Fruit fly (Drosophila melanogaster) whole organism, embryonic: Measurements from ENCODE around the gene Lrpprc2.

Experiments used
- B-H2 ChIP-seq: fragments of 200-800 bp; sonication (Bioruptor generic); optimal IDR thresholded peaks from 2 replicates; lab custom pipeline; 2018; ENCODE audit warnings: missing biosample characterization, mild to moderate bottlenecking, missing genetic modification characterization
- CG10321 ChIP-seq: fragments of 200-800 bp; sonication (Bioruptor generic); IDR thresholded peaks from 2 replicates; pipeline ENCODE4 v1.3.6; 2022; ENCODE audit warnings: missing biosample characterization, missing genetic modification characterization
- CG10959 ChIP-seq: fragments of 200-800 bp; sonication (Bioruptor generic); IDR thresholded peaks from 2 replicates; pipeline ENCODE4 v1.3.6; 2022; ENCODE audit warnings: missing biosample characterization, missing genetic modification characterization
- CG11085 ChIP-seq: fragments of 200-800 bp; sonication (Bioruptor generic); IDR thresholded peaks from 2 replicates; pipeline ENCODE4 v1.3.6; 2022; ENCODE audit warnings: missing biosample characterization, missing genetic modification characterization
- CG11247 ChIP-seq: fragments of 200-800 bp; sonication (Bioruptor generic); IDR thresholded peaks from 2 replicates; pipeline ENCODE4 v1.3.6; 2022; ENCODE audit warnings: missing biosample characterization, missing genetic modification characterization
- CG11723 ChIP-seq: fragments of 200-800 bp; sonication (Bioruptor generic); optimal IDR thresholded peaks from 2 replicates; lab custom pipeline; 2017; ENCODE audit warnings: missing biosample characterization, mild to moderate bottlenecking, missing genetic modification characterization
- CG13296 ChIP-seq: fragments of 200-800 bp; sonication (Bioruptor generic); optimal IDR thresholded peaks from 3 replicates; lab custom pipeline; 2018; ENCODE audit warnings: missing biosample characterization, mild to moderate bottlenecking, missing genetic modification characterization
- CG14050 ChIP-seq: fragments of 200-800 bp; sonication (Bioruptor generic); IDR thresholded peaks from 3 replicates; pipeline ENCODE4 v1.3.6; 2022; ENCODE audit warnings: missing biosample characterization, missing genetic modification characterization
- CG14441 ChIP-seq: fragments of 200-800 bp; sonication (Bioruptor generic); IDR thresholded peaks from 2 replicates; pipeline ENCODE4 v1.3.6; 2022; ENCODE audit warnings: missing biosample characterization, missing genetic modification characterization
- CG17359 ChIP-seq: fragments of 200-800 bp; sonication (Bioruptor generic); optimal IDR thresholded peaks from 3 replicates; lab custom pipeline; 2018; ENCODE audit warnings: missing biosample characterization, mild to moderate bottlenecking, missing genetic modification characterization, moderate library complexity
- CG17802 ChIP-seq: fragments of 200-800 bp; sonication (Bioruptor generic); optimal IDR thresholded peaks from 2 replicates; lab custom pipeline; 2018; ENCODE audit warnings: missing biosample characterization, mild to moderate bottlenecking, missing genetic modification characterization, moderate library complexity
- CG2199 ChIP-seq: fragments of 200-800 bp; sonication (Bioruptor generic); IDR thresholded peaks from 3 replicates; pipeline ENCODE4 v1.3.6; 2022; ENCODE audit warnings: missing biosample characterization, missing genetic modification characterization
- CG33557 ChIP-seq: fragments of 200-800 bp; sonication (Bioruptor generic); optimal IDR thresholded peaks from 2 replicates; lab custom pipeline; 2019; ENCODE audit warnings: missing biosample characterization, mild to moderate bottlenecking, missing genetic modification characterization, moderate library complexity
- CG4404 ChIP-seq: fragments of 200-800 bp; sonication (Bioruptor generic); IDR thresholded peaks from 2 replicates; pipeline ENCODE4 v1.3.6; 2022; ENCODE audit warnings: missing biosample characterization, missing genetic modification characterization
- CG7271 ChIP-seq: fragments of 200-800 bp; sonication (Bioruptor generic); optimal IDR thresholded peaks from 2 replicates; lab custom pipeline; 2018; ENCODE audit warnings: missing biosample characterization, mild to moderate bottlenecking, missing genetic modification characterization, moderate library complexity
- CG9797 ChIP-seq: fragments of 200-800 bp; sonication (Bioruptor generic); optimal IDR thresholded peaks from 3 replicates; lab custom pipeline; 2018; ENCODE audit warnings: missing biosample characterization, mild to moderate bottlenecking, missing genetic modification characterization
- CTCF ChIP-seq: fragments of 200-800 bp; sonication (Bioruptor generic); optimal IDR thresholded peaks from 2 replicates; lab custom pipeline; 2017; ENCODE audit warnings: missing biosample characterization, mild to moderate bottlenecking, missing genetic modification characterization, moderate library complexity
- D19A ChIP-seq: fragments of 200-800 bp; optimal IDR thresholded peaks from 3 replicates; lab custom pipeline; 2019; ENCODE audit warnings: missing biosample characterization, mild to moderate bottlenecking, missing genetic modification characterization, moderate library complexity
- D19B ChIP-seq: fragments of 200-800 bp; sonication (Bioruptor generic); optimal IDR thresholded peaks from 2 replicates; lab custom pipeline; 2017; ENCODE audit warnings: missing biosample characterization, mild to moderate bottlenecking, missing genetic modification characterization
- Hmx ChIP-seq: fragments of 200-800 bp; sonication (Bioruptor generic); optimal IDR thresholded peaks from 2 replicates; lab custom pipeline; 2016; ENCODE audit warnings: missing biosample characterization, missing genetic modification characterization
- Hr3 ChIP-seq: fragments of 200-800 bp; sonication (Bioruptor generic); optimal IDR thresholded peaks from 3 replicates; lab custom pipeline; 2016; ENCODE audit warnings: missing biosample characterization, missing genetic modification characterization
- Lhr ChIP-seq: fragments of 200-800 bp; sonication (Bioruptor generic); optimal IDR thresholded peaks from 3 replicates; lab custom pipeline; 2017; ENCODE audit warnings: mild to moderate bottlenecking, missing biosample characterization, missing genetic modification reagents, missing genetic modification characterization
- Lim3 ChIP-seq: fragments of 200-800 bp; sonication (Bioruptor generic); IDR thresholded peaks from 2 replicates; pipeline ENCODE4 v1.3.6; 2022; ENCODE audit warnings: missing biosample characterization, missing genetic modification characterization
- MESR4 ChIP-seq: fragments of 200-800 bp; sonication (Bioruptor generic); optimal IDR thresholded peaks from 2 replicates; lab custom pipeline; 2018; ENCODE audit warnings: missing biosample characterization, mild to moderate bottlenecking, missing genetic modification characterization, moderate library complexity
- Mes4 ChIP-seq: fragments of 200-800 bp; sonication (Bioruptor generic); optimal IDR thresholded peaks from 2 replicates; lab custom pipeline; 2016; ENCODE audit warnings: missing biosample characterization, missing genetic modification characterization
- Neu2 ChIP-seq: fragments of 200-800 bp; sonication (Bioruptor generic); optimal IDR thresholded peaks from 3 replicates; lab custom pipeline; 2016; ENCODE audit warnings: missing biosample characterization, missing genetic modification characterization, borderline replicate concordance
- Nf-YA ChIP-seq: fragments of 200-800 bp; sonication (Bioruptor generic); IDR thresholded peaks from 2 replicates; pipeline ENCODE4 v1.3.6; 2022; ENCODE audit warnings: missing biosample characterization, missing genetic modification characterization
- Nf-YB ChIP-seq: fragments of 200-800 bp; sonication (Bioruptor generic); optimal IDR thresholded peaks from 3 replicates; lab custom pipeline; 2019; ENCODE audit warnings: missing biosample characterization, mild to moderate bottlenecking, missing genetic modification characterization, moderate library complexity
- PHDP ChIP-seq: fragments of 200-800 bp; sonication (Bioruptor generic); optimal IDR thresholded peaks from 3 replicates; lab custom pipeline; 2018; ENCODE audit warnings: missing biosample characterization, mild to moderate bottlenecking, missing genetic modification characterization, moderate library complexity
- TFAM ChIP-seq: fragments of 200-800 bp; sonication (Bioruptor generic); optimal IDR thresholded peaks from 2 replicates; lab custom pipeline; 2017; ENCODE audit warnings: missing biosample characterization, missing genetic modification characterization, inconsistent platforms
- abd-A ChIP-seq: fragments of 200-800 bp; sonication (Bioruptor generic); optimal IDR thresholded peaks from 3 replicates; lab custom pipeline; 2019; ENCODE audit warnings: missing biosample characterization, mild to moderate bottlenecking, missing genetic modification characterization, moderate library complexity
- az2 ChIP-seq: fragments of 200-800 bp; sonication (Bioruptor generic); optimal IDR thresholded peaks from 3 replicates; lab custom pipeline; 2016; ENCODE audit warnings: missing biosample characterization, missing genetic modification characterization
- chif ChIP-seq, 2 experiments: fragments of 200-800 bp; sonication (Bioruptor generic); optimal IDR thresholded peaks; 3 replicates each; lab custom pipeline; 2016; ENCODE audit warnings: missing biosample characterization in 2 of 2, missing genetic modification characterization in 2 of 2
- danr ChIP-seq: fragments of 200-800 bp; sonication (Bioruptor generic); IDR thresholded peaks from 2 replicates; pipeline ENCODE4 v1.3.6; 2022; ENCODE audit warnings: missing biosample characterization, missing genetic modification characterization
- disco-r ChIP-seq: fragments of 200-800 bp; sonication (Bioruptor generic); optimal IDR thresholded peaks from 2 replicates; lab custom pipeline; 2016; ENCODE audit warnings: missing biosample characterization, missing genetic modification characterization
- dm ChIP-seq: fragments of 200-800 bp; sonication (Bioruptor generic); optimal IDR thresholded peaks from 3 replicates; lab custom pipeline; 2016; ENCODE audit warnings: missing biosample characterization, missing genetic modification characterization
- en ChIP-seq: fragments of 200-800 bp; sonication (Bioruptor generic); optimal IDR thresholded peaks from 2 replicates; lab custom pipeline; 2016; ENCODE audit warnings: missing biosample characterization, missing genetic modification characterization
- gcm ChIP-seq: fragments of 200-800 bp; sonication (Bioruptor generic); optimal IDR thresholded peaks from 2 replicates; lab custom pipeline; 2019; ENCODE audit warnings: missing biosample characterization, mild to moderate bottlenecking, missing genetic modification characterization, moderate library complexity
- ham ChIP-seq: fragments of 200-800 bp; sonication (Bioruptor generic); IDR thresholded peaks from 2 replicates; pipeline ENCODE4 v1.3.6; 2022; ENCODE audit warnings: missing biosample characterization, missing genetic modification characterization
- hb ChIP-seq: fragments of 200-800 bp; sonication (Bioruptor generic); IDR thresholded peaks from 3 replicates; pipeline ENCODE4 v1.3.6; 2022; ENCODE audit warnings: missing biosample characterization, missing genetic modification characterization; ENCODE audit not compliant: partially characterized antibody
- her ChIP-seq: fragments of 200-800 bp; sonication (Bioruptor generic); optimal IDR thresholded peaks from 2 replicates; lab custom pipeline; 2016; ENCODE audit warnings: missing biosample characterization, missing genetic modification characterization
- luna ChIP-seq: fragments of 200-800 bp; sonication (Bioruptor generic); optimal IDR thresholded peaks from 2 replicates; lab custom pipeline; 2016; ENCODE audit warnings: missing biosample characterization, missing genetic modification characterization
- peb ChIP-seq: fragments of 200-800 bp; sonication (Bioruptor generic); IDR thresholded peaks from 2 replicates; pipeline ENCODE4 v1.3.6; 2022; ENCODE audit warnings: missing biosample characterization, missing genetic modification characterization
- rib ChIP-seq: fragments of 200-800 bp; sonication (Bioruptor generic); IDR thresholded peaks from 2 replicates; pipeline ENCODE4 v1.3.6; 2022; ENCODE audit warnings: missing biosample characterization, missing genetic modification characterization
- slp2 ChIP-seq: fragments of 200-800 bp; sonication (Bioruptor generic); optimal IDR thresholded peaks from 2 replicates; lab custom pipeline; 2016; ENCODE audit warnings: missing biosample characterization, missing genetic modification characterization
- sr ChIP-seq: fragments of 200-800 bp; sonication (Bioruptor generic); IDR thresholded peaks from 3 replicates; pipeline ENCODE4 v1.3.6; 2022; ENCODE audit warnings: missing biosample characterization, missing genetic modification characterization
- trh ChIP-seq: fragments of 200-800 bp; sonication (Bioruptor generic); optimal IDR thresholded peaks from 2 replicates; lab custom pipeline; 2016; ENCODE audit warnings: missing biosample characterization, missing genetic modification characterization
- vnd ChIP-seq: fragments of 200-800 bp; sonication (Bioruptor generic); IDR thresholded peaks from 3 replicates; pipeline ENCODE4 v1.3.6; 2022; ENCODE audit warnings: missing biosample characterization, missing genetic modification characterization; ENCODE audit not compliant: partially characterized antibody
- wor ChIP-seq: fragments of 200-800 bp; sonication (Bioruptor generic); IDR thresholded peaks from 2 replicates; pipeline ENCODE4 v1.3.6; 2022; ENCODE audit warnings: missing biosample characterization, missing genetic modification characterization
- zen2 ChIP-seq: fragments of 200-800 bp; sonication (Bioruptor generic); IDR thresholded peaks from 3 replicates; pipeline ENCODE4 v1.3.6; 2022; ENCODE audit warnings: missing biosample characterization, missing genetic modification characterization; ENCODE audit not compliant: partially characterized antibody

The Lrpprc2 gene

DNA sequence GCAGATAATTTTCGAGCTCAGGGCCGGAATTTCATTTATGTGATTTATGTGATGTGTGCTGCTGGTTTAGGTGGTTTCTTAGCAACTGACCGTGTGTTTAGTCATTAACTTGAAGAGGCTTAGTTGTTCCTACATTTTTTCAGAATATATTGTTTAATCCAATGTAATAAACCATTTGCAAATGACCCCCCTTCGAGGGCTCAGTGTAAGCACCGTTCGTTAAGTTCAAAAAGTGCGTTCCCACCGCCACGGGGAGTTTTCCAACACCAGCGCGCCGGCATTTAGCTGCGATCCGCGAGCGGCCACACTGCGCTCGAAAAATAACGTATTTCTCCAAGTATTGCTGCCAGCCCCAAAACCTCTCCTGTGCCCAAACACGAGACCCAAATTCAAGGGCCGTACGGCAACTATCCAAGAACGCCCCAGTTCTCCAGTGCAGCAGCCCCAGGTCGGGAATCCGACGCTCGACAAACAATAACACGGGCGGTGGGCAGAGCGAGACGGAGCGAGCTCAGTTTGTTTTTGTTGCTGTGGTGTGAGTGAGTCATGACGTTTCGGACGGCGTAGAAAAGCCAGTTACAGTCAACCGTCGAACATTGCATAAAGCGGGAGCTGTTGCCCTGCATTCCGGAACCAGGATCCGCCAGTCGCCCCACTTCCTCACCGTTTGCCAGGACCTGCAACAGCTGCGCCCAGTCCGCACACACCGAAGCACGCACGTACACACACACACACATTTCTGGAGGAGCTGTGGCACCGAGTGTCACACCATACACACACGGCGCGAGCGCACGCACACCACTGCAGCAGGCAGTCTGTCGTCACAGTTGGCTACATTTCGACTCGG, 18.1 kb upstream of the Lrpprc2 start, which contains the start of gene rush (continued):
- TF ChIP-seq Mes4 (no peak), Neu2 (no peak), chif (GFP tag; optimal IDR thresholded peaks at IDR 0.05; lab: Kevin White, UChicago) (peak in 1 of 2 experiments; percentile 4), CG7271 (tag; lab: Kevin White, UChicago) (no peak), az2 (GFP tag; lab: Kevin White, UChicago) (no peak), rib (no peak), CG13296 (peak; percentile 6), Lhr (GFP tag; lab: Kevin White, UChicago) (peak; percentile 10), CG14441 (peak; percentile 29; the same call in 1 of the 2 replicates), trh (GFP tag; lab: Kevin White, UChicago) (no peak), sr (GFP tag; lab: Robert Waterston, UW) (no peak), slp2 (GFP tag; lab: Kevin White, UChicago) (peak; percentile 16), D19A (tag; lab: Kevin White, UChicago) (no peak), hb (GFP tag; lab: Robert Waterston, UW) (no peak), CG4404 (GFP tag; lab: Robert Waterston, UW) (no peak; the same call in 1 of the 2 replicates), TFAM (GFP tag; lab: Kevin White, UChicago) (no peak), CG14050 (0 out of 3 replicates have a peak, but pooled peaks have one; percentile 13), en (GFP tag; lab: Kevin White, UChicago) (no peak), CG33557 (GFP tag; lab: Kevin White, UChicago) (no peak), dm (GFP tag; lab: Kevin White, UChicago) (no peak), CG10321 (GFP tag; lab: Robert Waterston, UW) (peak; percentile 24; the same call in 1 of the 2 replicates), CTCF (no peak), MESR4 (GFP tag; lab: Kevin White, UChicago) (peak; percentile 97), disco-r (GFP tag; lab: Kevin White, UChicago) (no peak), Hmx (GFP tag; lab: Kevin White, UChicago) (no peak), peb (GFP tag; lab: Robert Waterston, UW) (no peak), CG11723 (GFP tag; lab: Kevin White, UChicago) (peak; percentile 6), abd-A (tag; lab: Kevin White, UChicago) (no peak), CG11247 (GFP tag; lab: Robert Waterston, UW) (no peak), D19B (no peak), PHDP (tag; lab: Kevin White, UChicago) (peak; percentile 10), vnd (GFP tag; lab: Robert Waterston, UW) (no peak), Lim3 (GFP tag; lab: Robert Waterston, UW) (no peak), zen2 (GFP tag; lab: Robert Waterston, UW) (no peak), CG2199 (no peak), Hr3 (GFP tag; lab: Kevin White, UChicago) (peak; percentile 2), CG17359 (no peak), CG9797 (GFP tag; lab: Kevin White, UChicago) (peak; percentile 80), B-H2 (GFP tag; lab: Kevin White, UChicago) (peak; percentile 2), wor (no peak), CG10959 (GFP tag; lab: Robert Waterston, UW) (no peak), her (GFP tag; lab: Kevin White, UChicago) (peak; percentile 46), Nf-YB (GFP tag; lab: Kevin White, UChicago) (no peak), ham (no peak), gcm (no peak), CG11085 (no peak), Nf-YA (no peak), luna (GFP tag; lab: Kevin White, UChicago) (no peak), danr (GFP tag; lab: Robert Waterston, UW) (no peak), CG17802 (tag; lab: Kevin White, UChicago) (no peak)
